Worm (Caenorhabditis elegans) whole organism, L2 larva: ENCODE results near the gene T16G1.7.

Source experiments
- Y55F3AM.14 ChIP-seq: fragments of 200-800 bp; sonication (Bioruptor generic); optimal IDR thresholded peaks from 2 replicates; lab custom pipeline; 2018; ENCODE audit warnings: mild to moderate bottlenecking, missing genetic modification characterization, missing compliant biosample characterization
- alr-1 ChIP-seq: fragments of 150-350 bp; optimal IDR thresholded peaks from 2 replicates; lab custom pipeline; 2014; ENCODE audit warnings: missing biosample characterization, missing genetic modification characterization
- aly-2 ChIP-seq: fragments of 150-350 bp; optimal IDR thresholded peaks from 2 replicates; lab custom pipeline; 2014; ENCODE audit warnings: missing biosample characterization, missing genetic modification characterization
- blmp-1 ChIP-seq: sonication (generic microtip); optimal IDR thresholded peaks from 2 replicates; lab custom pipeline; 2017; ENCODE audit warnings: missing genetic modification characterization, mild to moderate bottlenecking, missing compliant biosample characterization, antibody characterized with exemption, moderate library complexity; ENCODE audit not compliant: insufficient read depth
- ceh-82 ChIP-seq: fragments of 150-350 bp; optimal IDR thresholded peaks from 2 replicates; lab custom pipeline; 2014; ENCODE audit warnings: missing biosample characterization, missing genetic modification characterization
- dmd-4 ChIP-seq: sonication (generic microtip); optimal IDR thresholded peaks from 2 replicates; lab custom pipeline; 2017; ENCODE audit warnings: missing biosample characterization, missing genetic modification characterization
- elt-1 ChIP-seq: fragments of 150-350 bp; optimal IDR thresholded peaks from 2 replicates; lab custom pipeline; 2014; ENCODE audit warnings: missing biosample characterization, missing genetic modification characterization
- fos-1 ChIP-seq: fragments of 150-350 bp; optimal IDR thresholded peaks from 2 replicates; lab custom pipeline; 2014; ENCODE audit warnings: missing biosample characterization, missing genetic modification characterization
- mab-5 ChIP-seq: fragments of 150-350 bp; optimal IDR thresholded peaks from 2 replicates; lab custom pipeline; 2014; ENCODE audit warnings: missing biosample characterization, missing genetic modification characterization
- mbf-1 ChIP-seq: sonication (generic microtip); optimal IDR thresholded peaks from 2 replicates; lab custom pipeline; 2017; ENCODE audit warnings: missing biosample characterization, missing genetic modification characterization
- nhr-11 ChIP-seq: fragments of 150-350 bp; optimal IDR thresholded peaks from 2 replicates; lab custom pipeline; 2014; ENCODE audit warnings: missing biosample characterization, missing genetic modification characterization
- nhr-129 ChIP-seq: fragments of 150-350 bp; optimal IDR thresholded peaks from 2 replicates; lab custom pipeline; 2014; ENCODE audit warnings: missing biosample characterization, missing genetic modification characterization
- nhr-237 ChIP-seq: fragments of 150-350 bp; optimal IDR thresholded peaks from 2 replicates; lab custom pipeline; 2014; ENCODE audit warnings: missing biosample characterization, missing genetic modification characterization
- nhr-25 ChIP-seq: fragments of 150-350 bp; sonication (generic microtip); optimal IDR thresholded peaks from 3 replicates; lab custom pipeline; 2014; ENCODE audit warnings: missing biosample characterization, missing genetic modification characterization
- peb-1 ChIP-seq: fragments of 150-350 bp; optimal IDR thresholded peaks from 2 replicates; lab custom pipeline; 2014; ENCODE audit warnings: missing biosample characterization, missing genetic modification characterization
- sma-3 ChIP-seq: sonication (generic microtip); optimal IDR thresholded peaks from 2 replicates; lab custom pipeline; 2016; ENCODE audit warnings: missing genetic modification reagents, missing genetic modification characterization, missing compliant biosample characterization
- sma-9 ChIP-seq, 2 experiments: fragments of 150-350 bp in 1 of 2; sonication (generic microtip) in 1 of 2; optimal IDR thresholded peaks; 2 replicates each; lab custom pipeline; 2014 to 2016; ENCODE audit warnings: missing genetic modification characterization in 2 of 2, mild to moderate bottlenecking in 1 of 2, missing biosample characterization in 1 of 2, missing compliant biosample characterization in 1 of 2, missing genetic modification reagents in 1 of 2, moderate library complexity in 1 of 2
- unc-39 ChIP-seq: fragments of 150-350 bp; optimal IDR thresholded peaks from 2 replicates; lab custom pipeline; 2014; ENCODE audit warnings: missing biosample characterization, missing genetic modification characterization
- unc-55 ChIP-seq: fragments of 150-350 bp; sonication (generic microtip); optimal IDR thresholded peaks from 3 replicates; lab custom pipeline; 2014; ENCODE audit warnings: missing biosample characterization, missing genetic modification reagents, missing genetic modification characterization
- ztf-1 ChIP-seq: fragments of 200-800 bp; sonication (Bioruptor generic); conservative IDR thresholded peaks from 2 replicates; pipeline ENCODE4 v1.3.6; 2022; ENCODE audit warnings: missing genetic modification characterization, missing compliant biosample characterization
- ztf-4 ChIP-seq: fragments of 150-350 bp; optimal IDR thresholded peaks from 2 replicates; lab custom pipeline; 2014; ENCODE audit warnings: missing biosample characterization, missing genetic modification characterization

T16G1.7 gene

DNA sequence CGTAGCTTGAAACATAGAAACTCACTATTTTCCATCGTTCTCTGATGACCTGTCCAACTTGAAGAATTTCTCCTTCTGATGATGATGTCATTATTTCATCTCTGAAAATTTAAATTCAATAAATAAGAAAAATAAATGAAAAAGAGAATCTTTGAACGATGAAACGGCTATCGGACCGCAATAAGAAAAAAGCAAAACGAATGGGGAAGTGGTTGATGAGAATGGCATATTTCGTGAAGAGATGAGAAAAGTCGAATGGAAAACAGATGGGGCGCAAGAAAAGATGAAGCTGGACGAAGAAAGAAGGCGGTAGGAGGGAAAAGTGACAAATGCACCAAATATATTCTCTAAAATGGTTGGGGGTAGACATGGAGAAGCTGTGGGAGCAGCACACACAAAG, 39.1 kb downstream of the T16G1.7 start, which contains the start of gene ttbk-7:
ttbk-7 (minus strand) TSS at position 101 of the 400 bp plus-strand sequence.
- TF ChIP-seq unc-39 (tag; lab: Kevin White, UChicago) (no peak), nhr-237 (tag; lab: Kevin White, UChicago) (no peak), sma-9 (GFP tag; optimal IDR thresholded peaks at IDR 0.05; lab: Kevin White, UChicago) (no peak), sma-9 (tag; optimal IDR thresholded peaks at IDR 0.05; lab: Kevin White, UChicago) (no peak), mbf-1 (no peak), sma-3 (GFP tag; lab: Kevin White, UChicago) (no peak), aly-2 (tag; lab: Kevin White, UChicago) (no peak), mab-5 (no peak), fos-1 (tag; lab: Kevin White, UChicago) (no peak), nhr-25 (tag; lab: Kevin White, UChicago) (no peak), nhr-129 (tag; lab: Kevin White, UChicago) (no peak), ztf-4 (tag; lab: Kevin White, UChicago) (no peak), dmd-4 (no peak), Y55F3AM.14 (GFP tag; lab: Kevin White, UChicago) (no peak), nhr-11 (no peak), elt-1 (tag; lab: Kevin White, UChicago) (no peak), unc-55 (GFP tag; lab: Kevin White, UChicago) (no peak)

DNA sequence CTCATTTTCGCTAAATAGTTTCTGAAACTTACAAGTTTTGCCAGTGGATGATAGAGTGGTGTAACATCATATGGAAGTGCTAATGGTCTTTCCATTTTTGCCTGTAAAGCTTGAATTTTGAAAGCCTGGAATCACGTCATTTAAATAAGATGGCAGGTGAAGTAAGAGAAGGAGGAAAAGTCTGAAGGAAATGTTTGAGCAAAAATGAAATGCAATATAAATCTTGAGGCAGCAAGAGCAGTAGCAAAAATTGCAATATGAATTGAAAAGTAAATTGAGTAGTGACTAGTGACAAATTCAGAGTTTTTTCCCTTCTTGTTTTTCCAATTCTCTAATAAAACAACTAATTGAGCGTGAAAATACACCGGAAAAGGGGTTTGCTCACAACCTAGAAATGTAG, 49.1 kb downstream of the T16G1.7 start, which contains the start of gene glb-24:
glb-24 (minus strand) TSS at position 101 of the 400 bp plus-strand sequence.
- TF ChIP-seq blmp-1 (tag; lab: Kevin White, UChicago) (no peak), peb-1 (tag; lab: Kevin White, UChicago) (no peak), ztf-1 (GFP tag; lab: Robert Waterston, UW) (no peak), alr-1 (tag; lab: Kevin White, UChicago) (no peak), nhr-237 (tag; lab: Kevin White, UChicago) (no peak), ceh-82 (tag; lab: Kevin White, UChicago) (no peak), Y55F3AM.14 (GFP tag; lab: Kevin White, UChicago) (no peak)
